Worm (Caenorhabditis elegans) whole organism, L1 larva: ENCODE measurements around the gene C52G5.2.

Experiments used
- aly-2 ChIP-seq: fragments of 150-350 bp; optimal IDR thresholded peaks from 2 replicates; lab custom pipeline; 2014; ENCODE audit warnings: missing biosample characterization, missing genetic modification characterization
- ama-1 ChIP-seq: fragments of 150-350 bp; optimal IDR thresholded peaks from 2 replicates; lab custom pipeline; 2014
- ces-1 ChIP-seq: fragments of 150-350 bp; optimal IDR thresholded peaks from 2 replicates; lab custom pipeline; 2014; ENCODE audit warnings: missing biosample characterization, missing genetic modification reagents, missing genetic modification characterization
- efl-1 ChIP-seq, 4 experiments: fragments of 150-350 bp; optimal IDR thresholded peaks in 3 of 4; peaks in 1 of 4; 1 replicate in 1 of 4; 2 replicates in 3 of 4; lab custom pipeline; 2014; ENCODE audit warnings: missing biosample characterization in 2 of 4, missing genetic modification characterization in 2 of 4, missing genetic modification reagents in 2 of 4
- fkh-10 ChIP-seq: sonication (generic microtip); optimal IDR thresholded peaks from 2 replicates; lab custom pipeline; 2017; ENCODE audit warnings: missing biosample characterization, missing genetic modification reagents, missing genetic modification characterization
- fos-1 ChIP-seq: fragments of 150-350 bp; optimal IDR thresholded peaks from 2 replicates; lab custom pipeline; 2014; ENCODE audit warnings: missing biosample characterization, missing genetic modification characterization
- lsy-2 ChIP-seq, 2 experiments: fragments of 150-350 bp; optimal IDR thresholded peaks; 2 replicates each; lab custom pipeline; 2014; ENCODE audit warnings: missing biosample characterization in 2 of 2, missing genetic modification characterization in 2 of 2
- nhr-77 ChIP-seq: fragments of 150-350 bp; optimal IDR thresholded peaks from 2 replicates; lab custom pipeline; 2014; ENCODE audit warnings: missing biosample characterization, missing genetic modification characterization
- nhr-84 ChIP-seq: sonication (generic microtip); optimal IDR thresholded peaks from 2 replicates; lab custom pipeline; 2017; ENCODE audit warnings: missing biosample characterization, missing genetic modification characterization
- nhr-85 ChIP-seq: sonication (generic microtip); peaks from one replicate; lab custom pipeline; 2016; ENCODE audit warnings: missing genetic modification characterization, inconsistent platforms, missing compliant biosample characterization
- sptf-1 ChIP-seq: fragments of 150-350 bp; optimal IDR thresholded peaks from 2 replicates; lab custom pipeline; 2014; ENCODE audit warnings: missing biosample characterization, missing genetic modification characterization
- unc-62 ChIP-seq: fragments of 150-350 bp; optimal IDR thresholded peaks from 2 replicates; lab custom pipeline; 2014; ENCODE audit warnings: missing biosample characterization, missing genetic modification reagents, missing genetic modification characterization
- unc-98 ChIP-seq: fragments of 200-800 bp; sonication (Bioruptor generic); IDR thresholded peaks from 2 replicates; pipeline ENCODE4 v1.3.6; 2022; ENCODE audit warnings: missing genetic modification characterization, missing compliant biosample characterization
- vab-15 ChIP-seq: sonication (generic microtip); optimal IDR thresholded peaks from 2 replicates; lab custom pipeline; 2017; ENCODE audit warnings: missing genotype, mild to moderate bottlenecking, missing genetic modification characterization, missing compliant biosample characterization

DNA sequence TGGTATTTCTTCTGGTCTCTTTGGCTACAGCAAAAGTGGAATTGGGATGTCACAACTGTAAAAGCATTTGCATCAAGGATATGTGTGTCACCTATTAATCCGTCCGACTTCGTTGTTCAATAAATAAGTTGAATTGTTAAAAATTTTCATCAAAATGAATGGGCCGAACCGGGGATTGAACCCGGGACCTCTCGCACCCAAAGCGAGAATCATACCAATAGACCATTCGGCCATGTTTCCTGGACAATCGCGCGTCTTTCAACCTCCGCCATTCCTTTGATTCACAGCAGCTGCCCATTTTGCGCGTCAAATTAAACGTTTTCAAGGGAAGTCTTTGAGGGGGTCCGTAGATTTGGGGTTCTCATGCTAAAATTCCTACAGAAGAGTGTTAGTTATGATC lies 11.6 kb downstream of the C52G5.2 start:
- TF ChIP-seq efl-1 (optimal IDR thresholded peaks at IDR 0.05; lab: Kevin White, UChicago) (no peak), efl-1 (GFP tag; optimal IDR thresholded peaks at IDR 0.05 in 1 of 2; lab: Kevin White, UChicago) (peak in 1 of 2 experiments; percentile 74), aly-2 (tag; lab: Kevin White, UChicago) (no peak), nhr-84 (tag; lab: Kevin White, UChicago) (no peak), ama-1 (lab: Kevin White, UChicago) (no peak), vab-15 (tag; lab: Kevin White, UChicago) (no peak), ces-1 (GFP tag; lab: Kevin White, UChicago) (no peak), unc-98 (GFP tag; lab: Robert Waterston, UW) (no peak), sptf-1 (tag; lab: Kevin White, UChicago) (no peak), fkh-10 (GFP tag; lab: Kevin White, UChicago) (no peak), fos-1 (tag; lab: Kevin White, UChicago) (no peak), unc-62 (GFP tag; lab: Kevin White, UChicago) (no peak), lsy-2 (tag; optimal IDR thresholded peaks at IDR 0.05; lab: Kevin White, UChicago) (no peak), nhr-77 (tag; lab: Kevin White, UChicago) (no peak), nhr-85 (tag; lab: Kevin White, UChicago) (no peak)
